Worm (Caenorhabditis elegans) whole organism, L1 larva: Measurements from ENCODE around the gene Y26E6A.2.
A peak's percentile ranks its signal among the peaks of the same experiment; 100 is the strongest.

Source experiments
- C16A3.4 ChIP-seq: fragments of 150-350 bp; optimal IDR thresholded peaks from 2 replicates; lab custom pipeline; 2014; ENCODE audit warnings: missing biosample characterization, missing genetic modification characterization
- C34B4.2 ChIP-seq: sonication (generic microtip); optimal IDR thresholded peaks from 2 replicates; lab custom pipeline; 2017; ENCODE audit warnings: mild to moderate bottlenecking, missing genetic modification characterization, missing compliant biosample characterization
- F16B12.6 ChIP-seq: fragments of 150-350 bp; optimal IDR thresholded peaks from 2 replicates; lab custom pipeline; 2014; ENCODE audit warnings: missing biosample characterization, missing genetic modification characterization
- Y116A8C.19 ChIP-seq: sonication (generic microtip); optimal IDR thresholded peaks from 2 replicates; lab custom pipeline; 2016; ENCODE audit warnings: missing compliant biosample characterization, missing genetic modification characterization, borderline replicate concordance
- aha-1 ChIP-seq: fragments of 150-350 bp; optimal IDR thresholded peaks from 2 replicates; lab custom pipeline; 2014; ENCODE audit warnings: missing biosample characterization, missing genetic modification characterization
- aly-2 ChIP-seq: fragments of 150-350 bp; optimal IDR thresholded peaks from 2 replicates; lab custom pipeline; 2014; ENCODE audit warnings: missing biosample characterization, missing genetic modification characterization
- ama-1 ChIP-seq: fragments of 150-350 bp; optimal IDR thresholded peaks from 2 replicates; lab custom pipeline; 2014
- blmp-1 ChIP-seq: fragments of 150-350 bp; optimal IDR thresholded peaks from 2 replicates; lab custom pipeline; 2014; ENCODE audit warnings: missing biosample characterization, missing genetic modification characterization
- ces-1 ChIP-seq: fragments of 150-350 bp; optimal IDR thresholded peaks from 2 replicates; lab custom pipeline; 2014; ENCODE audit warnings: missing biosample characterization, missing genetic modification reagents, missing genetic modification characterization
- dpl-1 ChIP-seq, 3 experiments: fragments of 150-350 bp in 2 of 3; sonication (generic microtip) in 1 of 3; optimal IDR thresholded peaks; 2 replicates each; lab custom pipeline; 2014 to 2017; ENCODE audit warnings: missing biosample characterization in 3 of 3, missing genetic modification characterization in 3 of 3, missing genetic modification reagents in 3 of 3
- dsc-1 ChIP-seq: sonication (generic microtip); optimal IDR thresholded peaks from 2 replicates; lab custom pipeline; 2016; ENCODE audit warnings: mild to moderate bottlenecking, missing genetic modification characterization, missing compliant biosample characterization
- egl-13 ChIP-seq: sonication (generic microtip); optimal IDR thresholded peaks from 2 replicates; lab custom pipeline; 2016; ENCODE audit warnings: missing genotype, missing genetic modification reagents, missing genetic modification characterization, missing compliant biosample characterization
- elt-2 ChIP-seq: sonication (generic microtip); optimal IDR thresholded peaks from 2 replicates; lab custom pipeline; 2016; ENCODE audit warnings: missing genetic modification characterization, mild to moderate bottlenecking, inconsistent platforms, missing compliant biosample characterization, missing genetic modification reagents
- elt-3 ChIP-seq, 6 experiments: fragments of 150-350 bp in 1 of 6; sonication (generic microtip); optimal IDR thresholded peaks; 2 replicates each; lab custom pipeline; 2017 to 2018; ENCODE audit warnings: missing biosample characterization in 6 of 6, missing genetic modification characterization in 6 of 6, inconsistent platforms in 1 of 6
- ets-5 ChIP-seq: fragments of 200-800 bp; sonication (Bioruptor generic); IDR thresholded peaks from 2 replicates; pipeline ENCODE4 v1.3.6; 2022; ENCODE audit warnings: missing genetic modification characterization, missing compliant biosample characterization
- fkh-8 ChIP-seq: sonication (generic microtip); optimal IDR thresholded peaks from 2 replicates; lab custom pipeline; 2016; ENCODE audit warnings: mild to moderate bottlenecking, missing genetic modification characterization, missing compliant biosample characterization
- fos-1 ChIP-seq: fragments of 150-350 bp; optimal IDR thresholded peaks from 2 replicates; lab custom pipeline; 2014; ENCODE audit warnings: missing biosample characterization, missing genetic modification characterization
- grh-1 ChIP-seq: fragments of 200-800 bp; sonication (Bioruptor generic); IDR thresholded peaks from 2 replicates; pipeline ENCODE4 v1.3.6; 2022; ENCODE audit warnings: missing genetic modification reagents, missing genetic modification characterization, missing compliant biosample characterization
- hlh-17 ChIP-seq: fragments of 200-800 bp; sonication (Bioruptor generic); optimal IDR thresholded peaks from 2 replicates; lab custom pipeline; 2018; ENCODE audit warnings: missing genetic modification characterization, mild to moderate bottlenecking, missing compliant biosample characterization, moderate library complexity, borderline replicate concordance
- hlh-4 ChIP-seq: sonication (generic microtip); optimal IDR thresholded peaks from 2 replicates; lab custom pipeline; 2016; ENCODE audit warnings: mild to moderate bottlenecking, missing genetic modification characterization, missing compliant biosample characterization
- hpl-2 ChIP-seq: fragments of 150-350 bp; optimal IDR thresholded peaks from 2 replicates; lab custom pipeline; 2014; ENCODE audit warnings: missing biosample characterization, missing genetic modification reagents, missing genetic modification characterization
- isw-1 ChIP-seq: fragments of 200-800 bp; sonication (Bioruptor generic); IDR thresholded peaks from 2 replicates; pipeline ENCODE4 v1.3.6; 2022; ENCODE audit warnings: missing genetic modification characterization, missing compliant biosample characterization
- lin-13 ChIP-seq: fragments of 150-350 bp; optimal IDR thresholded peaks from 2 replicates; lab custom pipeline; 2014; ENCODE audit warnings: missing biosample characterization, missing genetic modification reagents, missing genetic modification characterization
- lin-15B ChIP-seq: fragments of 150-350 bp; sonication (generic microtip); optimal IDR thresholded peaks from 3 replicates; lab custom pipeline; 2014; ENCODE audit warnings: missing biosample characterization, missing genetic modification characterization
- lin-35 ChIP-seq, 2 experiments: fragments of 150-350 bp; optimal IDR thresholded peaks; 2 replicates each; lab custom pipeline; 2014; ENCODE audit warnings: missing biosample characterization in 2 of 2, missing genetic modification characterization in 2 of 2, missing genetic modification reagents in 2 of 2
- lin-39 ChIP-seq: fragments of 150-350 bp; optimal IDR thresholded peaks from 2 replicates; lab custom pipeline; 2014; ENCODE audit warnings: missing biosample characterization, missing genetic modification reagents, missing genetic modification characterization
- lsy-2 ChIP-seq, 2 experiments: fragments of 150-350 bp; optimal IDR thresholded peaks; 2 replicates each; lab custom pipeline; 2014; ENCODE audit warnings: missing biosample characterization in 2 of 2, missing genetic modification characterization in 2 of 2
- mab-9 ChIP-seq: fragments of 200-800 bp; sonication (Bioruptor generic); IDR thresholded peaks from 2 replicates; pipeline ENCODE4 v1.3.6; 2022; ENCODE audit warnings: missing genetic modification reagents, missing genetic modification characterization, missing compliant biosample characterization
- mdl-1 ChIP-seq, 2 experiments: fragments of 150-350 bp; optimal IDR thresholded peaks; 2 replicates each; lab custom pipeline; 2014 to 2017; ENCODE audit warnings: missing biosample characterization in 2 of 2, missing genetic modification characterization in 2 of 2, inconsistent platforms in 1 of 2
- mep-1 ChIP-seq: fragments of 150-350 bp; optimal IDR thresholded peaks from 2 replicates; lab custom pipeline; 2014; ENCODE audit warnings: missing biosample characterization, missing genetic modification characterization
- nhr-11 ChIP-seq: fragments of 150-350 bp; optimal IDR thresholded peaks from 2 replicates; lab custom pipeline; 2014; ENCODE audit warnings: missing biosample characterization, missing genetic modification characterization
- nhr-12 ChIP-seq: sonication (generic microtip); optimal IDR thresholded peaks from 2 replicates; lab custom pipeline; 2017; ENCODE audit warnings: missing biosample characterization, missing genetic modification characterization
- nhr-20 ChIP-seq: sonication (generic microtip); optimal IDR thresholded peaks from 2 replicates; lab custom pipeline; 2016; ENCODE audit warnings: mild to moderate bottlenecking, missing genetic modification characterization, missing compliant biosample characterization
- nhr-237 ChIP-seq: fragments of 150-350 bp; optimal IDR thresholded peaks from 2 replicates; lab custom pipeline; 2014; ENCODE audit warnings: missing biosample characterization, missing genetic modification characterization
- nhr-71 ChIP-seq: sonication (generic microtip); optimal IDR thresholded peaks from 2 replicates; lab custom pipeline; 2016; ENCODE audit warnings: mild to moderate bottlenecking, missing genetic modification characterization, moderate library complexity, missing compliant biosample characterization
- nhr-76 ChIP-seq: sonication (generic microtip); optimal IDR thresholded peaks from 2 replicates; lab custom pipeline; 2017; ENCODE audit warnings: missing biosample characterization, missing genetic modification characterization
- nhr-77 ChIP-seq: fragments of 150-350 bp; optimal IDR thresholded peaks from 2 replicates; lab custom pipeline; 2014; ENCODE audit warnings: missing biosample characterization, missing genetic modification characterization
- nhr-84 ChIP-seq: sonication (generic microtip); optimal IDR thresholded peaks from 2 replicates; lab custom pipeline; 2017; ENCODE audit warnings: missing biosample characterization, missing genetic modification characterization
- nhr-90 ChIP-seq: sonication (generic microtip); optimal IDR thresholded peaks from 2 replicates; lab custom pipeline; 2016; ENCODE audit warnings: mild to moderate bottlenecking, missing genetic modification characterization, missing compliant biosample characterization; ENCODE audit not compliant: poor library complexity
- pag-3 ChIP-seq: sonication (generic microtip); optimal IDR thresholded peaks from 2 replicates; lab custom pipeline; 2017; ENCODE audit warnings: missing genetic modification characterization, mild to moderate bottlenecking, missing compliant biosample characterization, antibody characterized with exemption, borderline replicate concordance; ENCODE audit not compliant: insufficient read depth
- rnt-1 ChIP-seq: sonication (generic microtip); optimal IDR thresholded peaks from 2 replicates; lab custom pipeline; 2016; ENCODE audit warnings: mild to moderate bottlenecking, missing genetic modification characterization, moderate library complexity, missing compliant biosample characterization
- snpc-4 ChIP-seq: fragments of 150-350 bp; optimal IDR thresholded peaks from 2 replicates; lab custom pipeline; 2014; ENCODE audit warnings: missing biosample characterization, missing genetic modification characterization
- snu-23 ChIP-seq: sonication (generic microtip); optimal IDR thresholded peaks from 2 replicates; lab custom pipeline; 2016; ENCODE audit warnings: missing genetic modification characterization, missing compliant biosample characterization
- sox-4 ChIP-seq: sonication (generic microtip); optimal IDR thresholded peaks from 2 replicates; lab custom pipeline; 2016; ENCODE audit warnings: missing genetic modification characterization, missing compliant biosample characterization
- sptf-1 ChIP-seq: fragments of 150-350 bp; optimal IDR thresholded peaks from 2 replicates; lab custom pipeline; 2014; ENCODE audit warnings: missing biosample characterization, missing genetic modification characterization
- sup-37 ChIP-seq: fragments of 200-800 bp; sonication (Bioruptor generic); optimal IDR thresholded peaks from 2 replicates; lab custom pipeline; 2018; ENCODE audit warnings: mild to moderate bottlenecking, missing genetic modification characterization, missing compliant biosample characterization
- swsn-7 ChIP-seq: sonication (generic microtip); optimal IDR thresholded peaks from 2 replicates; lab custom pipeline; 2016; ENCODE audit warnings: missing genetic modification characterization, missing compliant biosample characterization
- tbx-2 ChIP-seq: sonication (generic microtip); optimal IDR thresholded peaks from 2 replicates; lab custom pipeline; 2016; ENCODE audit warnings: missing genetic modification characterization, missing compliant biosample characterization
- unc-130 ChIP-seq: fragments of 150-350 bp; optimal IDR thresholded peaks from 2 replicates; lab custom pipeline; 2017; ENCODE audit warnings: missing biosample characterization, missing genetic modification characterization, inconsistent platforms
- unc-62 ChIP-seq: fragments of 150-350 bp; optimal IDR thresholded peaks from 2 replicates; lab custom pipeline; 2014; ENCODE audit warnings: missing biosample characterization, missing genetic modification reagents, missing genetic modification characterization
- zip-4 ChIP-seq: fragments of 200-800 bp; sonication (Bioruptor generic); optimal IDR thresholded peaks from 2 replicates; lab custom pipeline; 2018; ENCODE audit warnings: mild to moderate bottlenecking, missing genetic modification characterization, moderate library complexity, missing compliant biosample characterization
- ztf-11 ChIP-seq, 2 experiments: sonication (generic microtip); optimal IDR thresholded peaks; 2 replicates each; lab custom pipeline; 2016 to 2017; ENCODE audit warnings: missing genetic modification characterization in 2 of 2, missing biosample characterization in 1 of 2, missing compliant biosample characterization in 1 of 2
- ztf-4 ChIP-seq: fragments of 150-350 bp; optimal IDR thresholded peaks from 2 replicates; lab custom pipeline; 2014; ENCODE audit warnings: missing biosample characterization, missing genetic modification characterization

The Y26E6A.2 gene

ce11 chrX:13917121-13917755, 3.0 kb upstream of the Y26E6A.2 start, which contains the start of gene ekl-5:
TSS of gene ekl-5 (minus strand) at chrX:13917171.
- TF ChIP-seq snpc-4 = no peak
- TF ChIP-seq fkh-8 (tag; lab: Kevin White, UChicago) = peak; percentile 9
- TF ChIP-seq nhr-71 (tag; lab: Kevin White, UChicago) = peak; percentile 66
- TF ChIP-seq sptf-1 (tag; lab: Kevin White, UChicago) = no peak
- TF ChIP-seq swsn-7 (tag; lab: Kevin White, UChicago) = peak; percentile 47
- TF ChIP-seq ama-1 = no peak
- no peak for TF ChIP-seq nhr-237 (tag; lab: Kevin White, UChicago)
- no peak for TF ChIP-seq hlh-17
- TF ChIP-seq mep-1 (tag; lab: Kevin White, UChicago) = peak; percentile 74
- peak; percentile 63 for TF ChIP-seq blmp-1 (tag; lab: Kevin White, UChicago)
- TF ChIP-seq zip-4 (GFP tag; lab: Kevin White, UChicago) = no peak
- no peak for TF ChIP-seq nhr-12 (tag; lab: Kevin White, UChicago)
- TF ChIP-seq unc-62 (GFP tag; lab: Kevin White, UChicago) = no peak
- no peak for TF ChIP-seq nhr-77 (tag; lab: Kevin White, UChicago)
- TF ChIP-seq rnt-1 (tag; lab: Kevin White, UChicago) = peak; percentile 65
- peak; percentile 21 to 55 for TF ChIP-seq lin-35 (GFP tag; optimal IDR thresholded peaks at IDR 0.05; lab: Kevin White, UChicago)
- TF ChIP-seq aha-1 = no peak
- no peak for TF ChIP-seq pag-3 (tag; lab: Kevin White, UChicago)
- no peak for TF ChIP-seq ces-1 (GFP tag; lab: Kevin White, UChicago)
- TF ChIP-seq C16A3.4 (tag; lab: Kevin White, UChicago) = no peak
- no peak for TF ChIP-seq ztf-4
- no peak for TF ChIP-seq C34B4.2 (tag; lab: Kevin White, UChicago)
- no peak for TF ChIP-seq lin-15B (tag; lab: Kevin White, UChicago)
- no peak for TF ChIP-seq nhr-90 (tag; lab: Kevin White, UChicago)
- TF ChIP-seq aly-2 = no peak
- peak in 1 of 2 experiments; percentile 43 for TF ChIP-seq mdl-1 (tag; optimal IDR thresholded peaks at IDR 0.05; lab: Kevin White, UChicago)
- no peak for TF ChIP-seq Y116A8C.19
- no peak for TF ChIP-seq unc-130 (tag; lab: Kevin White, UChicago)
- peak in 1 of 2 experiments; percentile 55 for TF ChIP-seq lsy-2 (tag; optimal IDR thresholded peaks at IDR 0.05; lab: Kevin White, UChicago)
- no peak for TF ChIP-seq dpl-1 (GFP tag; optimal IDR thresholded peaks at IDR 0.05; lab: Kevin White, UChicago)
- peak; percentile 59 for TF ChIP-seq nhr-20 (tag; lab: Kevin White, UChicago)
- no peak for TF ChIP-seq hpl-2 (GFP tag; lab: Kevin White, UChicago)
- TF ChIP-seq mab-9 (GFP tag; lab: Robert Waterston, UW) = no peak
- TF ChIP-seq dsc-1 = peak; percentile 5
- no peak for TF ChIP-seq elt-2 (tag; lab: Kevin White, UChicago)
- no peak for TF ChIP-seq lin-13 (GFP tag; lab: Kevin White, UChicago)
- no peak for TF ChIP-seq nhr-76 (tag; lab: Kevin White, UChicago)
- no peak for TF ChIP-seq egl-13
- TF ChIP-seq tbx-2 (tag; lab: Kevin White, UChicago) = peak; percentile 43
- TF ChIP-seq nhr-11 (tag; lab: Kevin White, UChicago) = no peak
- TF ChIP-seq F16B12.6 = no peak
- no peak for TF ChIP-seq grh-1 (GFP tag; lab: Robert Waterston, UW)
- no peak for TF ChIP-seq sox-4 (tag; lab: Kevin White, UChicago)
- no peak for TF ChIP-seq sup-37 (GFP tag; lab: Kevin White, UChicago)
- no peak for TF ChIP-seq isw-1 (GFP tag; lab: Robert Waterston, UW)
- peak in 3 of 6 experiments; percentile 24 to 99 (median 84) for TF ChIP-seq elt-3 (tag; optimal IDR thresholded peaks at IDR 0.05; lab: Kevin White, UChicago)
- TF ChIP-seq hlh-4 = no peak
- TF ChIP-seq ets-5 (GFP tag; lab: Robert Waterston, UW) = no peak
- TF ChIP-seq nhr-84 (tag; lab: Kevin White, UChicago) = no peak
- TF ChIP-seq fos-1 (tag; lab: Kevin White, UChicago) = no peak
- TF ChIP-seq ztf-11 (tag; optimal IDR thresholded peaks at IDR 0.05; lab: Kevin White, UChicago) = no peak
- TF ChIP-seq snu-23 = peak; percentile 74
- no peak for TF ChIP-seq lin-39 (tag; lab: Kevin White, UChicago)
